Fruit fly (Drosophila melanogaster) whole organism, pupa: ENCODE results near the gene aralar1.
A peak's percentile ranks its signal among the peaks of the same experiment; 100 is the strongest.

Source experiments
- CG10348 ChIP-seq: fragments of 200-800 bp; sonication (Bioruptor generic); IDR thresholded peaks from 2 replicates; pipeline ENCODE4 v1.3.6; 2022; ENCODE audit warnings: missing biosample characterization, missing genetic modification characterization
- CG12605 ChIP-seq: fragments of 200-800 bp; sonication (Bioruptor generic); IDR thresholded peaks from 2 replicates; pipeline ENCODE4 v1.3.6; 2022; ENCODE audit warnings: missing biosample characterization, missing genetic modification characterization
- CG13204 ChIP-seq: fragments of 200-800 bp; sonication (Bioruptor generic); optimal IDR thresholded peaks from 2 replicates; lab custom pipeline; 2018; ENCODE audit warnings: missing biosample characterization, mild to moderate bottlenecking, missing genetic modification characterization, moderate library complexity
- CG14655 ChIP-seq: fragments of 200-800 bp; sonication (Bioruptor generic); optimal IDR thresholded peaks from 3 replicates; lab custom pipeline; 2017; ENCODE audit warnings: mild to moderate bottlenecking, missing biosample characterization, missing genetic modification reagents, missing genetic modification characterization
- CG15710 ChIP-seq: fragments of 200-800 bp; sonication (Bioruptor generic); optimal IDR thresholded peaks from 2 replicates; lab custom pipeline; 2018; ENCODE audit warnings: missing biosample characterization, mild to moderate bottlenecking, missing genetic modification characterization, moderate library complexity
- CG17806 ChIP-seq: fragments of 200-800 bp; sonication (Bioruptor generic); optimal IDR thresholded peaks from 2 replicates; lab custom pipeline; 2018; ENCODE audit warnings: missing biosample characterization, mild to moderate bottlenecking, missing genetic modification characterization, moderate library complexity
- CG32121 ChIP-seq: fragments of 200-800 bp; sonication (Bioruptor generic); IDR thresholded peaks from 2 replicates; pipeline ENCODE4 v1.3.6; 2022; ENCODE audit warnings: missing biosample characterization, missing genetic modification characterization
- CG34367 ChIP-seq: fragments of 200-800 bp; sonication (Bioruptor generic); optimal IDR thresholded peaks from 2 replicates; lab custom pipeline; 2018; ENCODE audit warnings: missing biosample characterization, mild to moderate bottlenecking, missing genetic modification characterization
- CG4496 ChIP-seq: fragments of 200-800 bp; sonication (Bioruptor generic); IDR thresholded peaks from 3 replicates; pipeline ENCODE4 v1.3.6; 2022; ENCODE audit warnings: missing biosample characterization, missing genetic modification characterization
- CG8159 ChIP-seq: fragments of 200-800 bp; sonication (Bioruptor generic); optimal IDR thresholded peaks from 3 replicates; lab custom pipeline; 2018; ENCODE audit warnings: missing biosample characterization, mild to moderate bottlenecking, missing genetic modification characterization, moderate library complexity
- CG8301 ChIP-seq: fragments of 200-800 bp; sonication (Bioruptor generic); optimal IDR thresholded peaks from 2 replicates; lab custom pipeline; 2018; ENCODE audit warnings: missing biosample characterization, mild to moderate bottlenecking, missing genetic modification characterization
- CG9948 ChIP-seq: fragments of 200-800 bp; sonication (Bioruptor generic); optimal IDR thresholded peaks from 2 replicates; lab custom pipeline; 2018; ENCODE audit warnings: missing biosample characterization, mild to moderate bottlenecking, missing genetic modification characterization, moderate library complexity
- D1 ChIP-seq: fragments of 200-800 bp; sonication (Bioruptor generic); optimal IDR thresholded peaks from 2 replicates; lab custom pipeline; 2018; ENCODE audit warnings: missing biosample characterization, mild to moderate bottlenecking, missing genetic modification characterization, moderate library complexity
- EcR ChIP-seq: fragments of 200-800 bp; sonication (Bioruptor generic); optimal IDR thresholded peaks from 3 replicates; lab custom pipeline; 2019; ENCODE audit warnings: missing biosample characterization, missing genetic modification characterization, mild to moderate bottlenecking, moderate library complexity, missing genetic modification reagents
- Ets98B ChIP-seq: fragments of 200-800 bp; sonication (Bioruptor generic); IDR thresholded peaks from 2 replicates; pipeline ENCODE4 v1.3.6; 2022; ENCODE audit warnings: missing biosample characterization, missing genetic modification characterization
- Pif1A ChIP-seq: fragments of 200-800 bp; sonication (Bioruptor generic); optimal IDR thresholded peaks from 3 replicates; lab custom pipeline; 2016; ENCODE audit warnings: missing biosample characterization, missing genetic modification characterization
- Pif1B ChIP-seq: fragments of 200-800 bp; sonication (Bioruptor generic); optimal IDR thresholded peaks from 3 replicates; lab custom pipeline; 2016; ENCODE audit warnings: missing biosample characterization, missing genetic modification characterization
- Snoo ChIP-seq: fragments of 200-800 bp; sonication (Bioruptor generic); optimal IDR thresholded peaks from 3 replicates; lab custom pipeline; 2017; ENCODE audit warnings: missing biosample characterization, mild to moderate bottlenecking, missing genetic modification characterization, inconsistent platforms
- fd96Ca ChIP-seq: fragments of 200-800 bp; sonication (Bioruptor generic); IDR thresholded peaks from 3 replicates; pipeline ENCODE4 v1.3.6; 2022; ENCODE audit warnings: missing biosample characterization, missing genetic modification characterization
- gl ChIP-seq: fragments of 200-800 bp; sonication (Bioruptor generic); optimal IDR thresholded peaks from 2 replicates; lab custom pipeline; 2018; ENCODE audit warnings: missing biosample characterization, mild to moderate bottlenecking, missing genetic modification characterization
- rn ChIP-seq: fragments of 200-800 bp; sonication (Bioruptor generic); IDR thresholded peaks from 2 replicates; pipeline ENCODE4 v1.3.6; 2022; ENCODE audit warnings: missing biosample characterization, missing genetic modification characterization

The aralar1 gene

DNA sequence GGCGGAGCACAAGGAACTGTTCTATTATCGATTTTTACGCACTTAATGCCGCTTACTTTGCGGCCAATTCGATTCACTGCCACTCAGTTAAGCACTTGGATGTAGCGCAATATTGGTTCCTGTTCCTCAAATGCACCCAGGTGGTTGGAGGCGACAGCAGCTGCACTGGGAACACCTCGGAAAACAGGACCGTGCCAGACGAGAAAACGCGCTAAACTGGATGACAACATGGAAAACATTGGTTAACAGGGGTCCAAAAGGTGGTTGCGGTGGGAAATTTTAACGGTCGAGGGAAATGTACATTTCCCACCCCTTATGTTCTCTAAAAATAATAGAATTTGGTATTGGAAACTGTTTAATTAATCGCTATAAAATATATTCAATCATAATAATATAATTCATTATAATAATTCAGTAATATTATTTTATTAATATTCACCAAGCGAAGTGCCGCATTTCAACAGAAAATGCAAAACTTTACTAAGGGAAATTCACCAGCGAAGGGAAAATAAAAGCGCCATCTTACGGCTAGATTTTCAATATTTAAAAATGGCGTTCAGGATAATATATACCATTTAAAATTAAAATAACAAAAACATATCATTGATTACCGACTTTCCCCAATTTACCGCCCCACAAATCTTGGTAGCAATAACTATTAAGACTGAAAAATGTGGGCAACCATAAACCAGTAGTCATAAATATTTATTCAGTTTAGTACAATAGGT, at the start of gene aralar1:
aralar1 (minus strand) TSS at position 51 of the 728 bp plus-strand sequence.
- no peak for TF ChIP-seq Pif1A (GFP tag; lab: Kevin White, UChicago)
- TF ChIP-seq CG17806: no peak
- no peak for TF ChIP-seq CG13204
- no peak for TF ChIP-seq CG9948 (tag; lab: Kevin White, UChicago)
- TF ChIP-seq CG14655 (GFP tag; lab: Kevin White, UChicago): no peak
- TF ChIP-seq CG15710 (tag; lab: Kevin White, UChicago): no peak
- no peak for TF ChIP-seq CG32121 (GFP tag; lab: Robert Waterston, UW)
- no peak for TF ChIP-seq CG8301 (tag; lab: Kevin White, UChicago)
- no peak for TF ChIP-seq EcR (GFP tag; lab: Kevin White, UChicago)
- TF ChIP-seq, all 21 proteins: peak for 0

DNA sequence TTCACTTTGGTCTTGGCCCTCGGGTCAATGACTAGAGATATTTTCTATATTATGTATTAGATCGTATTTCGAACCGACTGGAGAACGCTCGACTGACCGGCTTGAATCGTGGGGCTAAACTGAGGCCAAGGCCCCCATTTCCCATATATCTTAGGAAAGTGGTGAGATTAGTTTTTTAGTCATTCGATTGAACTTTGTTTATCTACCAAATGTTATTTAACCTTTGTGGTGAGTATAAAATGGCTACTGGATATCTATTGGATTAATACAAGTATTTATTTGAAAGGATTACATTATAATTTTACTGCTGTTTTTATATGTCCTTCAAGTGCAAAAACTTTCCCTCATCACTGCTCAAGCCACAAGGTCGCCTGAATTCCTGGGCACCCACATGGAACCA, 47.7 kb upstream of the aralar1 start, which contains the start of gene CG31371:
CG31371 (minus strand) TSS at position 101 of the 400 bp plus-strand sequence.
- TF ChIP-seq CG14655 (GFP tag; lab: Kevin White, UChicago) (no peak), CG32121 (GFP tag; lab: Robert Waterston, UW) (no peak), CG4496 (GFP tag; lab: Robert Waterston, UW) (no peak), CG13204 (no peak), CG34367 (tag; lab: Kevin White, UChicago) (no peak), CG9948 (tag; lab: Kevin White, UChicago) (no peak), gl (tag; lab: Kevin White, UChicago) (no peak), Ets98B (GFP tag; lab: Robert Waterston, UW) (no peak), CG15710 (tag; lab: Kevin White, UChicago) (no peak), Pif1A (GFP tag; lab: Kevin White, UChicago) (no peak)
- TF ChIP-seq, all 21 proteins: peak for 0

DNA sequence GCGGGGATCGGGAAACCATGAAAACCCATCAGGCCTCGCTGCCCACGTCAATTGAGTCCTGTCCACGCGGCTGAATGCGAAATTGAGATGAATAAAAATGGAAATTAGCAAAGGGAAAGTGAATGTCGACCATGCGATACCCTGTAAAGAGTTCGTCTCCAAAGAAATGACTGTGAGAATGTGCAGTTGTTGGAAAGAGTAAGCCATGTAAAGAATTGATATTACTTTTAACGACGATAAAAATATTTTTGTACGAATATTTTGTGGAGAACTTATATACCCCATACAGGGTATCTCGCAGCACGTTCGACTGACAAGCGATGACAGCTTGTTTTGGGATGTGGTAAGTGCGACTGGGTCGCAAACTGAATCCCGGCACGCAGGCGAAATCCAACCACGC, 45.5 kb upstream of the aralar1 start:
- peak; percentile 60 for TF ChIP-seq Pif1A (GFP tag; lab: Kevin White, UChicago)
- TF ChIP-seq Snoo (tag; lab: Kevin White, UChicago): no peak
- TF ChIP-seq CG8159 (tag; lab: Kevin White, UChicago): peak; percentile 67
- peak; percentile 76; the same call in 2 of the 3 replicates for TF ChIP-seq CG4496 (GFP tag; lab: Robert Waterston, UW)
- peak; percentile 3 for TF ChIP-seq CG34367 (tag; lab: Kevin White, UChicago)
- TF ChIP-seq fd96Ca: peak; percentile 66; the same call in 2 of the 3 replicates
- no peak for TF ChIP-seq EcR (GFP tag; lab: Kevin White, UChicago)
- peak; percentile 31 for TF ChIP-seq Pif1B (GFP tag; lab: Kevin White, UChicago)
- no peak for TF ChIP-seq rn (GFP tag; lab: Robert Waterston, UW)
- no peak for TF ChIP-seq D1 (tag; lab: Kevin White, UChicago)
- TF ChIP-seq CG10348 (GFP tag; lab: Robert Waterston, UW): no peak
- peak; percentile 67 for TF ChIP-seq CG14655 (GFP tag; lab: Kevin White, UChicago)

DNA sequence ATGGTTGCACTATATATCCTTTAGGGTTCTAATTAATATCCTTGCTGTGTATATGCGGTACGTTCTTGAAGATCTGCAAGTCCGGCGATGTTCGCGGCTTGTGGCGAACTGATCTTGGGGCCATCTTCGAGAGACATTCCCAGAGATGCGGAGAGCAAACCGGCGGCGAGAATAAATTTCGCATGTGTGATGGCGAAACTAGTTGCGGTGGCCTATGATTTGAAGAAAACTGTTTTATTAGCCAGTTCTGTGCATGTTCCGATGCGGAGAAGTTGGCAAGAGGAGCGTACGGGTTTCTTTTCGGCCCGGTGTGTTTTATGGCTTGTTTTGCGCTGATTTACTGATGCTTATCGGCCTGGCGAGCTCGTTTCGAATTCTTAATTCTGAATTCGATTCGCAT, 44.6 kb upstream of the aralar1 start, which contains the start of gene PH4alphaNE1:
PH4alphaNE1 (minus strand) TSS at position 101 of the 400 bp plus-strand sequence.
- TF ChIP-seq Ets98B (GFP tag; lab: Robert Waterston, UW) (no peak), CG17806 (no peak), CG32121 (GFP tag; lab: Robert Waterston, UW) (no peak), gl (tag; lab: Kevin White, UChicago) (no peak), CG12605 (GFP tag; lab: Robert Waterston, UW) (no peak), CG14655 (GFP tag; lab: Kevin White, UChicago) (no peak), CG10348 (GFP tag; lab: Robert Waterston, UW) (no peak), CG8301 (tag; lab: Kevin White, UChicago) (no peak), CG8159 (tag; lab: Kevin White, UChicago) (no peak), Pif1B (GFP tag; lab: Kevin White, UChicago) (no peak)

DNA sequence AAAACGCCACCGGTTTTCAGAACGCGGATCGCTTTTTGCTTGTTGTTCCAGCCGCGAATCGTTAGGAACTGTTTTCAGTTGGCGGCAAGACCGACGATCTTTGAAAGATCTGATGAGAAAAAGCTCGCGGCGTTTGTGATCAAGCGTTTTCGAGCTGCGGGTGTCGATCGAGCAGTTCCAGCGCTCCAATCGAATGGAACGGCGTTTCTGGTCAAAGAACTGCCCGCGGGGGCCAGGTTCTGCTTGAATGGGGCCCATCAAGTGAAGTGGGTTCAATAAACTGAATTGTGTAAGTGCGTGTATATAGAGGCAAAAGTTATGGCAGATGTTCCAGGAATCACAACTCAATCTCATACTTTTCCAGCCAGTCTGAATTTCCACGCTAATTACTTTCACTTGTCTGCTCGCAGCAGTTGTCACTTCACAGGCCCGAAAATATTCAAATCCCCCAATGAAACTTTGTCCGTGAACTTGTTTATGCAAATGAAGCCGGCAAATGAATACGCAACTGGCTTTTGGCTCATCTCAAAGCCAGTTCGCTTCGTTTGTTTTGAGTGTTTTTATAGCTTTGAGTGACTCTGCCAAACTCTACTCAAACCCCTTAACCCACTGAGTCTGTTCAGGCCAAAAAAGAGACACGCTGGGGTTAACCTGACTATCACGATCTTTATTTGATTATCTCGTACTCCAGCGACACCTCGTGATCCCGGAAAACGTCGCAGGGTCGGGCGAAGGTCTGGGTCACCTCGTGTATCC, 40.6 kb upstream of the aralar1 start, which contains the start of gene PH4alphaMP:
PH4alphaMP (minus strand) TSS at position 51 of the 756 bp plus-strand sequence.
- TF ChIP-seq CG12605 (GFP tag; lab: Robert Waterston, UW) (no peak), CG15710 (tag; lab: Kevin White, UChicago) (no peak), CG17806 (no peak), CG13204 (no peak), Snoo (tag; lab: Kevin White, UChicago) (no peak), CG8301 (tag; lab: Kevin White, UChicago) (no peak), rn (GFP tag; lab: Robert Waterston, UW) (no peak), CG4496 (GFP tag; lab: Robert Waterston, UW) (no peak), D1 (tag; lab: Kevin White, UChicago) (no peak), CG34367 (tag; lab: Kevin White, UChicago) (no peak)
